Fruit fly (Drosophila melanogaster): ENCODE data around the gene D19A.

D19A gene

dm6 chr3L:6188995-6189927 is at the start of gene D19A, which contains the start of gene CG7386 (continued):
- TF ChIP-seq sob (GFP tag; IDR thresholded peaks at IDR 0.05) (peak; percentile 70), CG10366 (GFP tag; IDR thresholded peaks at IDR 0.05) (peak; percentile 56), CG13424 (tag; optimal IDR thresholded peaks at IDR 0.05) (peak; percentile 68), CG17802 (tag; optimal IDR thresholded peaks at IDR 0.05) (no peak), ewg (GFP tag; optimal IDR thresholded peaks at IDR 0.05) (peak; percentile 23), CG15601 (tag; optimal IDR thresholded peaks at IDR 0.05) (peak; percentile 20), Vsx1 (GFP tag; optimal IDR thresholded peaks at IDR 0.05) (no peak), twi (tag; optimal IDR thresholded peaks at IDR 0.05) (no peak), wor (GFP tag; IDR thresholded peaks at IDR 0.05) (peak; percentile 42; the same call in 1 of the 2 replicates), CG10209 (GFP tag; optimal IDR thresholded peaks at IDR 0.05) (no peak), Blimp-1 (GFP tag; optimal IDR thresholded peaks at IDR 0.05) (peak; percentile 48), HLH4C (GFP tag; IDR thresholded peaks at IDR 0.05; ENCODE audit: partially characterized antibody) (peak; percentile 51; the same call in 2 of the 3 replicates), al (GFP tag; IDR thresholded peaks at IDR 0.05) (peak; percentile 49), CG9727 (GFP tag; optimal IDR thresholded peaks at IDR 0.05) (peak; percentile 29), nom (GFP tag; optimal IDR thresholded peaks at IDR 0.05) (peak; percentile 24), hb (GFP tag; IDR thresholded peaks at IDR 0.05; ENCODE audit: partially characterized antibody) (no peak), CG30431 (GFP tag; optimal IDR thresholded peaks at IDR 0.05) (no peak), CG12219 (GFP tag; optimal IDR thresholded peaks at IDR 0.05) (peak; percentile 42), CG17186 (GFP tag; optimal IDR thresholded peaks at IDR 0.05) (no peak), sisA (GFP tag; IDR thresholded peaks at IDR 0.05) (peak; percentile 72), CG6791 (GFP tag; IDR thresholded peaks at IDR 0.05; ENCODE audit: partially characterized antibody) (peak; percentile 41; the same call in 1 of the 3 replicates), CG15073 (GFP tag; optimal IDR thresholded peaks at IDR 0.05) (no peak), CG6175 (GFP tag; IDR thresholded peaks at IDR 0.05) (no peak), CG10565 (GFP tag; optimal IDR thresholded peaks at IDR 0.05) (no peak), gro (GFP tag; optimal IDR thresholded peaks at IDR 0.05) (no peak), Six4 (GFP tag; optimal IDR thresholded peaks at IDR 0.05) (no peak), CG18764 (GFP tag; optimal IDR thresholded peaks at IDR 0.05) (peak; percentile 4), CG1024 (GFP tag; IDR thresholded peaks at IDR 0.05) (peak; percentile 57), p53 (GFP tag; optimal IDR thresholded peaks at IDR 0.05) (no peak), zfh2 (GFP tag; optimal IDR thresholded peaks at IDR 0.05) (peak; percentile 59), CG1647 (GFP tag; optimal IDR thresholded peaks at IDR 0.05) (peak; percentile 55), CG4730 (GFP tag; IDR thresholded peaks at IDR 0.05) (peak; percentile 63), CG11247 (GFP tag; IDR thresholded peaks at IDR 0.05) (peak; percentile 40), Poxn (GFP tag; IDR thresholded peaks at IDR 0.05) (no peak), CG2120 (GFP tag; optimal IDR thresholded peaks at IDR 0.05) (peak; percentile 79), seq (GFP tag; IDR thresholded peaks at IDR 0.05) (no peak), tap (tag; optimal IDR thresholded peaks at IDR 0.05) (peak; percentile 46), CG3847 (GFP tag; IDR thresholded peaks at IDR 0.05) (peak; percentile 51), CG30020 (tag; optimal IDR thresholded peaks at IDR 0.05) (peak; percentile 29), CG2116 (GFP tag; optimal IDR thresholded peaks at IDR 0.05) (peak; percentile 11), kah (GFP tag; optimal IDR thresholded peaks at IDR 0.05) (peak; percentile 32), CG2889 (GFP tag; IDR thresholded peaks at IDR 0.05) (0 out of 3 replicates have a peak, but pooled peaks have one; percentile 57), CG13624 (GFP tag; optimal IDR thresholded peaks at IDR 0.05) (peak; percentile 66), kni (GFP tag; optimal IDR thresholded peaks at IDR 0.05) (no peak), repo (GFP tag; optimal IDR thresholded peaks at IDR 0.05) (peak; percentile 6), cad (GFP tag; optimal IDR thresholded peaks at IDR 0.05) (no peak), trh (GFP tag; optimal IDR thresholded peaks at IDR 0.05) (no peak), CG17829 (tag; optimal IDR thresholded peaks at IDR 0.05) (peak; percentile 64), CkIIα-i1 (GFP tag; IDR thresholded peaks at IDR 0.05) (no peak)
